Worm (Caenorhabditis elegans) whole organism, L3 larva: ENCODE results near the gene syd-9.

Source experiments
- R02D3.7 ChIP-seq: fragments of 150-350 bp; optimal IDR thresholded peaks from 2 replicates; lab custom pipeline; 2014; ENCODE audit warnings: missing biosample characterization, missing genetic modification characterization
- ceh-9 ChIP-seq: sonication (generic microtip); optimal IDR thresholded peaks from 2 replicates; lab custom pipeline; 2018; ENCODE audit warnings: missing biosample characterization, missing genetic modification characterization
- nhr-11 ChIP-seq: fragments of 150-350 bp; optimal IDR thresholded peaks from 2 replicates; lab custom pipeline; 2014; ENCODE audit warnings: missing biosample characterization, missing genetic modification characterization
- nhr-237 ChIP-seq: fragments of 150-350 bp; optimal IDR thresholded peaks from 2 replicates; lab custom pipeline; 2014; ENCODE audit warnings: missing biosample characterization, missing genetic modification characterization
- nhr-76 ChIP-seq: fragments of 150-350 bp; sonication (generic microtip); optimal IDR thresholded peaks from 5 replicates; lab custom pipeline; 2014; ENCODE audit warnings: missing biosample characterization, missing genetic modification characterization

ce11 chrX:7254558-7254957, 36.7 kb downstream of the syd-9 start, which contains the start of gene F46H5.4:
- TF ChIP-seq nhr-76 (tag; lab: Kevin White, UChicago) (no peak), R02D3.7 (tag; lab: Kevin White, UChicago) (no peak), ceh-9 (no peak), nhr-11 (tag; lab: Kevin White, UChicago) (no peak), nhr-237 (tag; lab: Kevin White, UChicago) (no peak)
